Worm (Caenorhabditis elegans) whole organism, young adult: Measurements from ENCODE around the gene acdh-2.

Experiments used
- F22D6.2 ChIP-seq: sonication (generic microtip); optimal IDR thresholded peaks from 2 replicates; lab custom pipeline; 2016; ENCODE audit warnings: mild to moderate bottlenecking, missing genetic modification characterization, missing compliant biosample characterization
- F39B2.1 ChIP-seq: fragments of 200-800 bp; sonication (Bioruptor generic); IDR thresholded peaks from 2 replicates; pipeline ENCODE4 v1.3.6; 2022; ENCODE audit warnings: missing genetic modification reagents, missing genetic modification characterization, missing compliant biosample characterization
- ama-1 ChIP-seq, 3 experiments: fragments of 150-350 bp in 1 of 3; sonication (generic microtip) in 2 of 3; optimal IDR thresholded peaks; 2 replicates each; lab custom pipeline; 2014 to 2018; ENCODE audit warnings: missing biosample characterization in 2 of 3, missing genetic modification characterization in 2 of 3, missing genetic modification reagents in 2 of 3
- aptf-2 ChIP-seq: fragments of 200-800 bp; sonication (Bioruptor generic); conservative IDR thresholded peaks from 2 replicates; pipeline ENCODE4 v1.3.6; 2022; ENCODE audit warnings: missing genetic modification reagents, missing genetic modification characterization, missing compliant biosample characterization
- cebp-2 ChIP-seq: fragments of 200-800 bp; sonication (Bioruptor generic); IDR thresholded peaks from 2 replicates; pipeline ENCODE4 v1.3.6; 2022; ENCODE audit warnings: missing genetic modification characterization, missing compliant biosample characterization
- ceh-40 ChIP-seq: fragments of 200-800 bp; sonication (Bioruptor generic); IDR thresholded peaks from 2 replicates; pipeline ENCODE4 v1.3.6; 2022; ENCODE audit warnings: missing genetic modification characterization, missing compliant biosample characterization
- dpl-1 ChIP-seq: fragments of 150-350 bp; optimal IDR thresholded peaks from 2 replicates; lab custom pipeline; 2014; ENCODE audit warnings: missing biosample characterization, missing genetic modification reagents, missing genetic modification characterization
- lag-1 ChIP-seq: fragments of 200-800 bp; sonication (Bioruptor generic); IDR thresholded peaks from 2 replicates; pipeline ENCODE4 v1.3.6; 2022; ENCODE audit warnings: missing genetic modification reagents, missing genetic modification characterization, missing compliant biosample characterization
- lin-35 ChIP-seq, 3 experiments: fragments of 150-350 bp in 2 of 3; sonication (generic microtip) in 1 of 3; optimal IDR thresholded peaks; 2 replicates each; lab custom pipeline; 2014 to 2018; ENCODE audit warnings: missing biosample characterization in 3 of 3, missing genetic modification characterization in 3 of 3, missing genetic modification reagents in 3 of 3
- madf-3 ChIP-seq: fragments of 200-800 bp; sonication (Bioruptor generic); IDR thresholded peaks from 2 replicates; pipeline ENCODE4 v1.3.6; 2022; ENCODE audit warnings: missing genetic modification reagents, missing genetic modification characterization, missing compliant biosample characterization
- nhr-179 ChIP-seq: sonication (generic microtip); optimal IDR thresholded peaks from 2 replicates; lab custom pipeline; 2016; ENCODE audit warnings: mild to moderate bottlenecking, missing genetic modification characterization, missing compliant biosample characterization
- pbrm-1 ChIP-seq: fragments of 200-800 bp; sonication (Bioruptor generic); IDR thresholded peaks from 2 replicates; pipeline ENCODE4 v1.3.6; 2022; ENCODE audit warnings: missing genetic modification reagents, missing genetic modification characterization, missing compliant biosample characterization
- snpc-1.3 ChIP-seq: sonication (generic microtip); optimal IDR thresholded peaks from 2 replicates; lab custom pipeline; 2017; ENCODE audit warnings: missing genetic modification characterization, mild to moderate bottlenecking, missing compliant biosample characterization, antibody characterized with exemption, moderate library complexity, missing genotype, missing genetic modification reagents; ENCODE audit not compliant: insufficient read depth
- ztf-25 ChIP-seq: fragments of 200-800 bp; sonication (Bioruptor generic); IDR thresholded peaks from 2 replicates; pipeline ENCODE4 v1.3.6; 2022; ENCODE audit warnings: missing genetic modification reagents, missing genetic modification characterization, missing compliant biosample characterization

- TF ChIP-seq dpl-1 (GFP tag; lab: Kevin White, UChicago): no peak
- no peak for TF ChIP-seq lin-35 (GFP tag; optimal IDR thresholded peaks at IDR 0.05; lab: Kevin White, UChicago)
- TF ChIP-seq cebp-2 (GFP tag; lab: Robert Waterston, UW): no peak
- no peak for TF ChIP-seq F39B2.1
- TF ChIP-seq ceh-40 (GFP tag; lab: Robert Waterston, UW): no peak
- TF ChIP-seq ama-1 (optimal IDR thresholded peaks at IDR 0.05; lab: Kevin White, UChicago): no peak
- no peak for TF ChIP-seq ama-1 (GFP tag; optimal IDR thresholded peaks at IDR 0.05; lab: Kevin White, UChicago)
- no peak for TF ChIP-seq lag-1 (GFP tag; lab: Robert Waterston, UW)
- no peak for TF ChIP-seq madf-3 (GFP tag; lab: Robert Waterston, UW)
- no peak for TF ChIP-seq pbrm-1 (GFP tag; lab: Robert Waterston, UW)
- no peak for TF ChIP-seq aptf-2 (GFP tag; lab: Robert Waterston, UW)
- TF ChIP-seq ztf-25 (GFP tag; lab: Robert Waterston, UW): no peak
- no peak for TF ChIP-seq nhr-179 (tag; lab: Kevin White, UChicago)
- no peak for TF ChIP-seq snpc-1.3 (tag; lab: Kevin White, UChicago)
- TF ChIP-seq F22D6.2: no peak
Measured at ce11 chrII:5589690-5590089, 42.4 kb upstream of the acdh-2 start, which contains the start of gene C17G10.13.
